Worm (Caenorhabditis elegans): ENCODE measurements around the gene ipla-3.

DNA sequence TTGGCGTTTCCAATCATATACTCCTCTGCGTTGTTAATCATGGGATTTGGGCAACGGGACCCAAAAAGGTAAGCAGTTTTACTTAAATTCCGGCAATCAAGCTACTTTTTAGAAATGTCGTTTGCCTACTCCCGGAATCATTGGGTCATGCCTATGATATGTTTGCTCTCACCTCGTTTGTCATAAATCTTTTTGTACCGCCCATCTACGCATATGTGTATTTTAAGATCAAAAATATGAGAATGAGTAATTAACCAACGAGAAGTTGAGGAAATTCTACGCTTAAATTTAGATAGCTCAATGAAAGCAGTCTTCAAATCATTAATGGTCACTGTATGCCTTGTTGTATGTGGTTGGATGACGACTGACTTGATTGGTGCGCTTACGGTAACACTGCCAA lies 46.8 kb downstream of the ipla-3 start:
- no peak for TF ChIP-seq sox-4 (tag; optimal IDR thresholded peaks at IDR 0.05)
- no peak for TF ChIP-seq elt-3 (tag; optimal IDR thresholded peaks at IDR 0.05)
